Worm (Caenorhabditis elegans) whole organism, late embryonic: ENCODE results near the gene T09F5.1.
A peak's percentile ranks its signal among the peaks of the same experiment; 100 is the strongest.
"Not testable (repeated sequence)": the region's sequence is repeated elsewhere in the genome, so short reads cannot be mapped to it uniquely, and the experiment has no call there.

Experiments
- C08G9.2 ChIP-seq: sonication (generic microtip); optimal IDR thresholded peaks from 2 replicates; lab custom pipeline; 2016; ENCODE audit warnings: mild to moderate bottlenecking, missing genetic modification characterization, moderate library complexity, missing compliant biosample characterization
- C38D4.7 ChIP-seq: fragments of 200-800 bp; sonication (Bioruptor generic); optimal IDR thresholded peaks from 2 replicates; lab custom pipeline; 2018; ENCODE audit warnings: mild to moderate bottlenecking, missing genetic modification characterization, moderate library complexity, missing compliant biosample characterization
- F13H6.1 ChIP-seq: sonication (generic microtip); optimal IDR thresholded peaks from 2 replicates; lab custom pipeline; 2016; ENCODE audit warnings: missing genetic modification characterization, missing compliant biosample characterization
- K02D7.2 ChIP-seq: sonication (generic microtip); optimal IDR thresholded peaks from 2 replicates; lab custom pipeline; 2017; ENCODE audit warnings: mild to moderate bottlenecking, missing genetic modification characterization, missing compliant biosample characterization
- T23F11.4 ChIP-seq: fragments of 200-800 bp; sonication (Bioruptor generic); optimal IDR thresholded peaks from 2 replicates; lab custom pipeline; 2018; ENCODE audit warnings: mild to moderate bottlenecking, missing genetic modification characterization, missing compliant biosample characterization
- ceh-2 ChIP-seq: sonication (generic microtip); optimal IDR thresholded peaks from 2 replicates; lab custom pipeline; 2016; ENCODE audit warnings: missing genotype, missing genetic modification characterization, missing compliant biosample characterization
- ceh-45 ChIP-seq: fragments of 200-800 bp; sonication (Bioruptor generic); IDR thresholded peaks from 2 replicates; pipeline ENCODE4 v1.3.6; 2022; ENCODE audit warnings: missing genetic modification reagents, missing genetic modification characterization, missing compliant biosample characterization
- ceh-48 ChIP-seq: sonication (generic microtip); optimal IDR thresholded peaks from 2 replicates; lab custom pipeline; 2016; ENCODE audit warnings: missing genetic modification characterization, inconsistent platforms, missing compliant biosample characterization
- ceh-9 ChIP-seq: sonication (generic microtip); optimal IDR thresholded peaks from 2 replicates; lab custom pipeline; 2016; ENCODE audit warnings: mild to moderate bottlenecking, missing genetic modification characterization, inconsistent platforms, missing compliant biosample characterization
- dmd-4 ChIP-seq: sonication (generic microtip); optimal IDR thresholded peaks from 2 replicates; lab custom pipeline; 2016; ENCODE audit warnings: borderline replicate concordance, missing genetic modification characterization, missing compliant biosample characterization
- elt-2 ChIP-seq: sonication (generic microtip); optimal IDR thresholded peaks from 2 replicates; lab custom pipeline; 2016; ENCODE audit warnings: missing genetic modification reagents, missing genetic modification characterization, missing compliant biosample characterization
- elt-4 ChIP-seq: sonication (generic microtip); optimal IDR thresholded peaks from 2 replicates; lab custom pipeline; 2016; ENCODE audit warnings: missing genetic modification characterization, missing compliant biosample characterization
- eyg-1 ChIP-seq: sonication (generic microtip); optimal IDR thresholded peaks from 2 replicates; lab custom pipeline; 2016; ENCODE audit warnings: missing genotype, missing genetic modification characterization, missing compliant biosample characterization
- fkh-10 ChIP-seq: fragments of 150-350 bp; optimal IDR thresholded peaks from 2 replicates; lab custom pipeline; 2014; ENCODE audit warnings: missing biosample characterization, missing genetic modification reagents, missing genetic modification characterization
- hlh-13 ChIP-seq: fragments of 200-800 bp; sonication (Bioruptor generic); optimal IDR thresholded peaks from 2 replicates; lab custom pipeline; 2018; ENCODE audit warnings: mild to moderate bottlenecking, missing genetic modification characterization, missing compliant biosample characterization
- hlh-30 ChIP-seq: sonication (generic microtip); optimal IDR thresholded peaks from 2 replicates; lab custom pipeline; 2017; ENCODE audit warnings: antibody characterized with exemption, missing genetic modification characterization, missing compliant biosample characterization; ENCODE audit not compliant: insufficient read depth
- lim-6 ChIP-seq: sonication (generic microtip); optimal IDR thresholded peaks from 2 replicates; lab custom pipeline; 2016; ENCODE audit warnings: missing genetic modification characterization, missing compliant biosample characterization
- lin-11 ChIP-seq: fragments of 200-800 bp; sonication (Bioruptor generic); optimal IDR thresholded peaks from 2 replicates; lab custom pipeline; 2018; ENCODE audit warnings: mild to moderate bottlenecking, missing genetic modification characterization, missing compliant biosample characterization
- npax-4 ChIP-seq: sonication (generic microtip); optimal IDR thresholded peaks from 2 replicates; lab custom pipeline; 2016; ENCODE audit warnings: missing genetic modification characterization, missing compliant biosample characterization
- pax-1 ChIP-seq: fragments of 150-350 bp; optimal IDR thresholded peaks from 2 replicates; lab custom pipeline; 2014; ENCODE audit warnings: missing biosample characterization, missing genetic modification characterization
- pha-4 ChIP-seq: fragments of 150-350 bp; optimal IDR thresholded peaks from 2 replicates; lab custom pipeline; 2018; ENCODE audit warnings: missing biosample characterization, missing genetic modification reagents, missing genetic modification characterization
- rnt-1 ChIP-seq: sonication (generic microtip); optimal IDR thresholded peaks from 2 replicates; lab custom pipeline; 2016; ENCODE audit warnings: missing genetic modification characterization, missing compliant biosample characterization
- sox-2 ChIP-seq: fragments of 200-800 bp; sonication (Bioruptor generic); IDR thresholded peaks from 2 replicates; pipeline ENCODE4 v1.3.6; 2022; ENCODE audit warnings: missing genetic modification reagents, missing genetic modification characterization, missing compliant biosample characterization
- sox-4 ChIP-seq: sonication (generic microtip); optimal IDR thresholded peaks from 2 replicates; lab custom pipeline; 2017; ENCODE audit warnings: mild to moderate bottlenecking, missing genetic modification characterization, inconsistent platforms, missing compliant biosample characterization
- tbx-7 ChIP-seq: sonication (generic microtip); optimal IDR thresholded peaks from 2 replicates; lab custom pipeline; 2016; ENCODE audit warnings: missing genotype, missing genetic modification characterization, missing compliant biosample characterization
- ttx-3 ChIP-seq: sonication (generic microtip); optimal IDR thresholded peaks from 2 replicates; lab custom pipeline; 2016; ENCODE audit warnings: missing genetic modification reagents, missing genetic modification characterization, missing compliant biosample characterization
- unc-42 ChIP-seq: sonication (generic microtip); optimal IDR thresholded peaks from 2 replicates; lab custom pipeline; 2016; ENCODE audit warnings: missing genotype, missing genetic modification characterization, missing compliant biosample characterization
- unc-86 ChIP-seq: sonication (generic microtip); optimal IDR thresholded peaks from 2 replicates; lab custom pipeline; 2016; ENCODE audit warnings: missing genetic modification characterization, missing compliant biosample characterization
- ztf-16 ChIP-seq: sonication (generic microtip); optimal IDR thresholded peaks from 2 replicates; lab custom pipeline; 2017; ENCODE audit warnings: missing genetic modification characterization, missing compliant biosample characterization

The T09F5.1 gene

ce11 chrV:15148800-15149199 is at the start of gene T09F5.1:
T09F5.1 (plus strand) TSS chrV:15149100.
- peak; percentile 5 for TF ChIP-seq rnt-1 (tag; lab: Kevin White, UChicago)
- no peak for TF ChIP-seq dmd-4

ce11 chrV:15099447-15099846 is 49.5 kb upstream of the T09F5.1 start, which contains the start of gene C01G10.1:
C01G10.1 (plus strand) TSS chrV:15099747.
- TF ChIP-seq ttx-3 (no peak), npax-4 (no peak), ceh-9 (tag; lab: Kevin White, UChicago) (no peak), lin-11 (tag; lab: Kevin White, UChicago) (no peak), ztf-16 (no peak), C08G9.2 (tag; lab: Kevin White, UChicago) (no peak), ceh-48 (no peak)

DNA sequence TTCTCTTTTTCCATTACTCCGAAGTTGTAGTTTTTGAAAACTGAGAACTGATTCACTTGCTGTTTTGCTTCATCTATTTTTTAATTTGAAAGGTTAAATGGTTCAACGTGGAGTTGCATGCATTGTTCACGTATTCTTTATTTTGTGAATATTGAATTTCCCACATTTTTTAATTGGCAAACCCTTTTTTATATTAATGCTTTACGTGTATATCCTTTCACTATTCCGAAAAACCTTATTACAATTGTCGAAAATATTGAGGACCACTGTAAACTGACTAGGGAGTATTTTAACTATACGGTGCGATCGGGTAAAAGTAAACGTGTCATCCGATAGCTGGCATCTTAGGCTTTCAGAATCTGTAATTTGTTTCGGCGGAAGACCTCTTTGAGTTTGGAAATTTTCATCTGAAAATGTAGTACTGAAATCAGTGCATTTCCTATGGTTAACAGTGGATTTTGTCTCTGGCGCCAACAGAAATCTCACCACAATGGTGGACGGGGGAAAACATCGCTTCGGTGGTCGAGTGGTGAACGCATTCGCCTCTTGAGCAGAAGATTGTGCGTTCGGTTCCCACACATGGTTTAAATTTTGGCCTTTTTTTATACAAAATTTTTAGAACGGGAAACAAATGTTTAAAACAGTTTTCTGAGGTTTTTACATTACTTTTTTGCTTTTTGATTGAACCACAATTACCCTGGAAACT is 42.9 kb upstream of the T09F5.1 start, which contains the start of gene C01G10.14:
C01G10.14 (minus strand) TSS at position 51 of the 706 bp plus-strand sequence.
- TF ChIP-seq ceh-45; elt-4 (tag; lab: Kevin White, UChicago); lim-6 (tag; lab: Kevin White, UChicago): not testable (repeated sequence)

DNA sequence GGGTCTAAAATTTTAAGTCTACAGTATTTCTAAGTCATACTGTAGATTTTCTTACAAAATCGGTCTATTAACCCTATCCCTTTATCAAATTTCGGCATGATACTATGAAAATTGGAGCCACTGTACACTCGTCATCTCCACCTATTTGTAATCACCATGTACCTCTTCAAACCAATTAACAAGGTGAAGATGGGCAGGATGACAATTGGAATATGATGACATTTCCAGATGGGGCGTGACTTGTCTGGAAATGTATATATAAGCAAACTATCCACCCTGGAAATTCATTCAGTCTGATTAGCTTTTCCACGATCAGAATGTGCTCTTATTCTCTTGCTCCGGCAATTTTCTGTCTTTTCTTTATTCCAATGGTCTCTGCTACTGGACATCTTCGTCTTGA is 39.6 kb upstream of the T09F5.1 start, which contains the start of gene Y75B12A.2:
Y75B12A.2 (plus strand) TSS at position 301 of the 400 bp plus-strand sequence.
- TF ChIP-seq fkh-10 (GFP tag; lab: Kevin White, UChicago), result no peak
- no peak for TF ChIP-seq ceh-2 (tag; lab: Kevin White, UChicago)
- TF ChIP-seq pha-4, result no peak
- TF ChIP-seq F13H6.1, result no peak
- no peak for TF ChIP-seq hlh-30 (tag; lab: Kevin White, UChicago)
- TF ChIP-seq lin-11 (tag; lab: Kevin White, UChicago), result no peak

ce11 chrV:15111660-15112059 is 37.2 kb upstream of the T09F5.1 start, which contains the start of gene T01G5.7:
T01G5.7 (plus strand) TSS chrV:15111960.
- TF ChIP-seq lim-6 (tag; lab: Kevin White, UChicago) (no peak), ceh-48 (no peak), hlh-13 (GFP tag; lab: Kevin White, UChicago) (no peak), npax-4 (no peak), K02D7.2 (tag; lab: Kevin White, UChicago) (no peak), pax-1 (no peak), unc-42 (tag; lab: Kevin White, UChicago) (no peak), eyg-1 (tag; lab: Kevin White, UChicago) (no peak), C08G9.2 (tag; lab: Kevin White, UChicago) (no peak), sox-4 (tag; lab: Kevin White, UChicago) (no peak), unc-86 (no peak), tbx-7 (no peak), T23F11.4 (GFP tag; lab: Kevin White, UChicago) (no peak)

DNA sequence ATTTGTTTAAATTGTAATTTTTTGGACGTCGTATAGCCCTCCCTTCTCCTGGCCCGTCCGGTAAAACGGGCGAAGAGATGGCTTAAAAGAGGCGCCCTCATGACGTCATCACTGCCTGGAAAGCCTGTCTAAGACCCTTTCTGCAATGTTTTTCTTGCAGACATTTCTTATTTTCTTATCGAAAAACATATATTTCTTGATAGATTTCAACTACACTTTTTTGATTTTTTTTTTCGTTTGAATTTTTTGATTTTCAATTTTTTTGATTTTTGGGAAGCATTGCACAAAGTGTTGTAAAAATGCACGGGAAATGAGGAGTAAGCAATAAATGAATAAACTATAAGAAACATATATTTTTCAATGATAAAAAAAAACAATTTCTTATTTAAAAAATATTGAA is 34.9 kb upstream of the T09F5.1 start, which contains the start of gene T01G5.6:
T01G5.6 (minus strand) TSS at position 101 of the 400 bp plus-strand sequence.
- TF ChIP-seq unc-86, result no peak
- no peak for TF ChIP-seq elt-2 (tag; lab: Kevin White, UChicago)
- TF ChIP-seq pha-4, result no peak

- TF ChIP-seq C38D4.7 (GFP tag; lab: Kevin White, UChicago); ceh-2 (tag; lab: Kevin White, UChicago); sox-2 (GFP tag; lab: Robert Waterston, UW): not testable (repeated sequence)
These were observed 32.9 kb upstream of the T09F5.1 start, which contains the start of gene T01G5.8 for ce11 chrV:15115968-15116367. T01G5.8 (plus strand) TSS chrV:15116268.
